Worm (Caenorhabditis elegans): ENCODE results near the gene fbxb-78.
"Not testable (repeated sequence)": the region's sequence is repeated elsewhere in the genome, so short reads cannot be mapped to it uniquely, and the experiment has no call there.

DNA sequence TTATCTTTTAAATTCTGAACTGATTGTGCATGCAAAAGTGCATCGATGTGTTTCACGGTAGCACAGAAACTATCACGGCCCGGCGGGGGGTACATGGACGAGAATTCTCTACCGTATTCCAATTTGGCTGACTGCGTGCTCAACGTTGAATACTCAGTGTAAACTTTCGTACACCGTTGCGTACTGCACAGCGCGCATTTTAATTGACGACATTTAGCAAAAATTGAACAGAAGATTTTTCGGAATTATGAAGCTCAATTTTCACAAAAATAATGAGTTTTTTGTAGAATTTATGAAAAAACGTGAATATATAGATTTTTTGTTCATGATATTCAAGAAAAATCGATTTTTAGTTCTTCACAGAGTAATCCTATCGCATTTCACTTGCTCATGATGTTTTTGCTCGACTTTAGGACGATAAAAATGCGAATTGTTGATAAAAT, 11.9 kb upstream of the fbxb-78 start:
- peak; percentile 92 for TF ChIP-seq B0336.3 (GFP tag; IDR thresholded peaks at IDR 0.05)
- peak; percentile 17 for TF ChIP-seq him-1 (tag; optimal IDR thresholded peaks at IDR 0.05)
- TF ChIP-seq sptf-2 (GFP tag; optimal IDR thresholded peaks at IDR 0.05): not testable (repeated sequence)
- peak; percentile 96 for TF ChIP-seq lin-26 (GFP tag; IDR thresholded peaks at IDR 0.05)

All from whole organism, young adult.